Fruit fly (Drosophila melanogaster) Kc167 (cell line): ENCODE results near the gene CG4313.

ENCODE experiments used
- Myc ChIP-seq: fragments of >200 bp; optimal IDR thresholded peaks from 2 replicates; lab custom pipeline; 2017; ENCODE audit warnings: missing external identifiers
- Sin3A ChIP-seq: fragments of >200 bp; optimal IDR thresholded peaks from 2 replicates; lab custom pipeline; 2018; ENCODE audit warnings: missing external identifiers
- h ChIP-seq: fragments of >200 bp; optimal IDR thresholded peaks from 3 replicates; lab custom pipeline; 2018; ENCODE audit warnings: missing external identifiers
- insv ChIP-seq: fragments of >200 bp; optimal IDR thresholded peaks from 3 replicates; lab custom pipeline; 2018; ENCODE audit warnings: missing external identifiers
- psq ChIP-seq: fragments of >200 bp; optimal IDR thresholded peaks from 2 replicates; lab custom pipeline; 2017; ENCODE audit warnings: missing external identifiers
- ttk ChIP-seq: sonication (Bioruptor generic); optimal IDR thresholded peaks from 2 replicates; lab custom pipeline; 2017; ENCODE audit warnings: missing external identifiers

dm6 chrX:2073325-2073724 is 31.7 kb downstream of the CG4313 start, which contains the start of gene CG4199:
- TF ChIP-seq psq (lab: Kevin White, UChicago), result no peak
- no peak for TF ChIP-seq Myc (lab: Kevin White, UChicago)
- TF ChIP-seq Sin3A (lab: Kevin White, UChicago), result no peak
- no peak for TF ChIP-seq h
- no peak for TF ChIP-seq ttk (lab: Kevin White, UChicago)
- no peak for TF ChIP-seq insv
